Worm (Caenorhabditis elegans): ENCODE measurements around the gene T24C12.1.

Gene T24C12.1

DNA sequence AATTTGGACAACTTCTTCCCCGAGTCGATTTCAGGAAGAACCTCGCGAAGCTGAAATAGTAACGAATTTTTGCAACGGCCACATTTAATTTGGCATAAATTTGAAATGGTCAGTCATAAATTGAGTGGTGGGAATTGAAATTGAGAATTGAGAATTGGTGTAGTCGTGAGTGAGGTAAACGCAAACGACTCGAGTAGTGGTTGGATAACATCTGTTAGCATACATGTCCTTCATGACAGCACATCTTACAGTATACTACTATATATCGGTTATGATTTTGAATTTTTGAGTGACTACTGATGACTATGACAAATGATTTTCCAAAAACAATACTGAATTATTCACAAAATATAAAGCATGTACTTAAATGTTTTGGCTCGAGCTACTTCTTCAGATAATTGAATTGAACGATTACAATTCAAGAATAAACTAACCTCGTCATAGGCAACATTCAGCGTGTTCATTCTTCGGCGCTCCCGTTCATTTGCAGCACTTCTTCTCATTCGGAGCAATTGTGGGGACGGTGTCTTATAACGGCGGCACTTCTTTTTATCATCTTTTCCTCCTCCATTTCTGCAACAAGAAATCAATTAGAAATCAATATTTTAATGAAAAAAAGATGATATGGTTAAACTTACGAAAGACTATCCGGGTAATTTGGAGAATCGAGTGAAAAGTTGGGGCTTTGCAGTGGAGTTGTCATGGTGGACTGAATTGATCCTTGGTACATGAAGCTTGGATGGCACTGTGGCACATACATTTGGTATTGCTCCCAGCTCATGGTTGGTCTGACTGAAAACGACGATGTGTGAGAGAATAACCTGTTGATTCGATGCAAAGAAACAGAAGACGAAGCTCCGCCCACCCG, 30.3 kb downstream of the T24C12.1 start, which contains the start of gene lin-32:
Gene lin-32 (minus strand): TSS at position 818 of the 868 bp plus-strand sequence.
- TF ChIP-seq fos-1 (tag; optimal IDR thresholded peaks at IDR 0.05) (no peak), ama-1 (optimal IDR thresholded peaks at IDR 0.05) (no peak), nhr-43 (tag; optimal IDR thresholded peaks at IDR 0.05; ENCODE audit: poor library complexity, severe bottlenecking) (no peak), elt-3 (tag; optimal IDR thresholded peaks at IDR 0.05) (no peak), mdl-1 (tag; optimal IDR thresholded peaks at IDR 0.05) (no peak), ztf-11 (tag; optimal IDR thresholded peaks at IDR 0.05) (no peak), egl-5 (tag; optimal IDR thresholded peaks at IDR 0.05) (no peak), ztf-4 (tag; optimal IDR thresholded peaks at IDR 0.05) (no peak), jun-1 (tag; optimal IDR thresholded peaks at IDR 0.05) (no peak), elt-2 (tag; optimal IDR thresholded peaks at IDR 0.05) (no peak), skn-1 (tag; optimal IDR thresholded peaks at IDR 0.05) (no peak), nhr-11 (tag; optimal IDR thresholded peaks at IDR 0.05) (no peak), ZK546.5 (tag; optimal IDR thresholded peaks at IDR 0.05) (no peak), nhr-23 (tag; optimal IDR thresholded peaks at IDR 0.05) (no peak), nhr-77 (tag; optimal IDR thresholded peaks at IDR 0.05) (no peak), nfya-1 (tag; optimal IDR thresholded peaks at IDR 0.05; ENCODE audit: insufficient read depth) (no peak), fkh-2 (tag; optimal IDR thresholded peaks at IDR 0.05) (no peak), unc-39 (tag; optimal IDR thresholded peaks at IDR 0.05) (no peak), daf-12 (tag; optimal IDR thresholded peaks at IDR 0.05) (no peak)

DNA sequence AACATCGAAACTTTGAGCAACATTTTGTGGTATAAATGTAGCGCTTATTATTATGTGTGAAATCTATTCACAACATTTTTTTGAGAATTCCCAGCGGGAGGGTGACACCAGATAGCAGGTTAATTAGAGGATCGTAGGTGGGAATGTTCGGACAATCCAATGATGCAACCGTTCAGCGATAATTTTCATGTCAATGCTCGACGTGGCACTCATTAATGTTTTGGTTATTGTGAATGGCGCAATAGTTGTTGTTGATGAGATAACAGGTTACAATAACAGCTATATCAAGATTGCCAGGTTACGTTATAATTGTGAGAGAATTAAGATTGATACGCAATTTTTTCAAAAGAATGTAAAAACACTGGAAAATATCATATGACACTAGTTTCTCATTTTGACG, 32.1 kb downstream of the T24C12.1 start:
- TF ChIP-seq R02D3.7 (tag; optimal IDR thresholded peaks at IDR 0.05) (no peak), mdl-1 (tag; optimal IDR thresholded peaks at IDR 0.05) (no peak), skn-1 (tag; optimal IDR thresholded peaks at IDR 0.05) (no peak), elt-1 (tag; optimal IDR thresholded peaks at IDR 0.05) (no peak), sea-2 (GFP tag; optimal IDR thresholded peaks at IDR 0.05) (no peak), nfya-1 (tag; optimal IDR thresholded peaks at IDR 0.05; ENCODE audit: insufficient read depth) (no peak)

DNA sequence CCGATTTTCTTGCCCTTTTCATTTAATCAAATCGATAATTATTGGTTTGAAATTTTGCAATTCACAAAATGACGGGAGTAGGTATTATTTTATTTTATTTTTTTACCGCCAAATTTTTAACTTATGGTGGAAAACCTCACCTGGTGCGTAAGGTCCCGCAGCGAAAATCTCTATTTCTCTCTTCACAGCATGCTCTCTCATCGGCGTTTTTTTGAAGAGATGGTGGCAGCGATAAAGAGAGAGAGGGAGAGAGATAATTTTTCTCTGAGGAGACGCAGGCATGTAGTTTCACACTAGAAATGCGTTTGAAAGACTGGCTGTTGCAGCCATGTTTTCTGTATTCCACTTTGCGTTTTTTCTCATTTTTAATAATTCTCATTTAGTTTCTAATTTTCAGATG, 34.7 kb downstream of the T24C12.1 start, which contains the start of gene T14F9.2:
Gene T14F9.2 (plus strand): TSS at position 396 of the 400 bp plus-strand sequence.
- TF ChIP-seq tbx-2 (tag; optimal IDR thresholded peaks at IDR 0.05) (no peak), nhr-237 (tag; optimal IDR thresholded peaks at IDR 0.05) (no peak), hmg-11 (tag; optimal IDR thresholded peaks at IDR 0.05) (peak; percentile 73), elt-2 (tag; optimal IDR thresholded peaks at IDR 0.05) (peak; percentile 47), nhr-43 (tag; optimal IDR thresholded peaks at IDR 0.05; ENCODE audit: poor library complexity, severe bottlenecking) (peak; percentile 28), nfya-1 (tag; optimal IDR thresholded peaks at IDR 0.05; ENCODE audit: insufficient read depth) (peak; percentile 74), unc-62 (GFP tag; optimal IDR thresholded peaks at IDR 0.05) (no peak), pha-4 (tag; optimal IDR thresholded peaks at IDR 0.05) (peak; percentile 67), fkh-2 (tag; optimal IDR thresholded peaks at IDR 0.05) (no peak), nhr-67 (tag; optimal IDR thresholded peaks at IDR 0.05) (no peak), nhr-25 (tag; optimal IDR thresholded peaks at IDR 0.05) (peak; percentile 26), snpc-4 (tag; optimal IDR thresholded peaks at IDR 0.05) (peak; percentile 23), elt-1 (tag; optimal IDR thresholded peaks at IDR 0.05) (peak; percentile 51), eor-1 (tag; optimal IDR thresholded peaks at IDR 0.05) (no peak), nhr-23 (tag; optimal IDR thresholded peaks at IDR 0.05) (peak; percentile 18), ztf-4 (tag; optimal IDR thresholded peaks at IDR 0.05) (no peak), skn-1 (tag; optimal IDR thresholded peaks at IDR 0.05) (no peak), lin-15B (tag; optimal IDR thresholded peaks at IDR 0.05) (peak; percentile 32), zag-1 (tag; optimal IDR thresholded peaks at IDR 0.05) (no peak), nhr-77 (tag; optimal IDR thresholded peaks at IDR 0.05) (no peak)

DNA sequence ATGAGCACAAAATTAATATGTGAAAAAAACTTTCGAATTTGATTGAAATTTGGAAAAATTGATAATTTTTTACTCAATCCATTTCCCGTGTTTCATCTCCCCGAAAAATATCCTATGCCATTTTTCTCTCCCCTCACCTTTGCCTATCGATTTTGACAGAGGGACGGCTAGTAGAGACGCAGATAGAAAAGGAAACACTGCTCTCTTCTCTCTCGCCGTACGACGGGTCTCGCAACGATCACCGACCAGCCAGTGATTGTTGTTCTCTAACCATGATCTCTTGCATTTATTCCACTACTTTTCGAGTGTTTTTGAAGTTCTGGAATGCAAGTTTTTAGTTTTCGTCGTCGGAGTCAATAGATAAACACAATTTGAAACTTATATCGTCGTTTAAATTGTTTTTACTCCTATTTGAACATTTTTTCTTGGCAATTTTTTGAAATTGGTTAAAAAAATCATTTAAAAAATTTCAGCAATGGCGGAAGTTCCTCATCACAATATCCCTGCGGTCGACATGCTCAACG, 38.3 kb downstream of the T24C12.1 start, which contains the start of gene vha-15:
Gene vha-15 (plus strand): TSS at position 474 of the 524 bp plus-strand sequence.
- no peak for TF ChIP-seq lsy-12 (tag; optimal IDR thresholded peaks at IDR 0.05)
- peak; percentile 93 for TF ChIP-seq nhr-25 (tag; optimal IDR thresholded peaks at IDR 0.05)
- peak; percentile 68 for TF ChIP-seq snpc-4 (tag; optimal IDR thresholded peaks at IDR 0.05)
- TF ChIP-seq nhr-28 (tag; optimal IDR thresholded peaks at IDR 0.05) = no peak
- no peak for TF ChIP-seq unc-62 (GFP tag; optimal IDR thresholded peaks at IDR 0.05)
- peak; percentile 63 for TF ChIP-seq elt-2 (tag; optimal IDR thresholded peaks at IDR 0.05)
- peak; percentile 85 for TF ChIP-seq lin-39 (tag; optimal IDR thresholded peaks at IDR 0.05)
- TF ChIP-seq fos-1 (tag; optimal IDR thresholded peaks at IDR 0.05) = no peak
- TF ChIP-seq nhr-77 (tag; optimal IDR thresholded peaks at IDR 0.05) = no peak
- TF ChIP-seq elt-1 (tag; optimal IDR thresholded peaks at IDR 0.05) = peak; percentile 7
- TF ChIP-seq pha-4 (tag; optimal IDR thresholded peaks at IDR 0.05) = peak; percentile 86
- TF ChIP-seq nhr-23 (tag; optimal IDR thresholded peaks at IDR 0.05) = peak; percentile 73
- peak; percentile 93 for TF ChIP-seq ceh-28 (tag; optimal IDR thresholded peaks at IDR 0.05)
- TF ChIP-seq zag-1 (tag; optimal IDR thresholded peaks at IDR 0.05) = no peak
- peak; percentile 18 for TF ChIP-seq ZK546.5 (tag; optimal IDR thresholded peaks at IDR 0.05)
- TF ChIP-seq pqm-1 (tag; optimal IDR thresholded peaks at IDR 0.05) = peak; percentile 62
- peak; percentile 26 for TF ChIP-seq sea-2 (GFP tag; optimal IDR thresholded peaks at IDR 0.05)
- peak; percentile 48 for TF ChIP-seq nhr-43 (tag; optimal IDR thresholded peaks at IDR 0.05; ENCODE audit: poor library complexity, severe bottlenecking)
- TF ChIP-seq ceh-16 (tag; optimal IDR thresholded peaks at IDR 0.05) = no peak
- peak; percentile 95 for TF ChIP-seq nfya-1 (tag; optimal IDR thresholded peaks at IDR 0.05; ENCODE audit: insufficient read depth)
- peak; percentile 3 for TF ChIP-seq egl-5 (tag; optimal IDR thresholded peaks at IDR 0.05)
- peak; percentile 46 for TF ChIP-seq fkh-10 (GFP tag; optimal IDR thresholded peaks at IDR 0.05)
- no peak for TF ChIP-seq nhr-237 (tag; optimal IDR thresholded peaks at IDR 0.05)
- TF ChIP-seq hmg-11 (tag; optimal IDR thresholded peaks at IDR 0.05) = peak; percentile 65
- TF ChIP-seq skn-1 (tag; optimal IDR thresholded peaks at IDR 0.05) = peak; percentile 37
- TF ChIP-seq R02D3.7 (tag; optimal IDR thresholded peaks at IDR 0.05) = peak; percentile 49
- no peak for TF ChIP-seq egl-27 (tag; optimal IDR thresholded peaks at IDR 0.05)

Data from whole organism, L3 larva.